Fruit fly (Drosophila melanogaster) whole organism, embryonic: Measurements from ENCODE around the gene CG4020.
A peak's percentile ranks its signal among the peaks of the same experiment; 100 is the strongest.

Experiments
- BEAF-32 ChIP-seq: fragments of 200-800 bp; sonication (Bioruptor generic); optimal IDR thresholded peaks from 3 replicates; lab custom pipeline; 2017; ENCODE audit warnings: missing biosample characterization, missing genetic modification characterization, mild to moderate bottlenecking, moderate library complexity, missing genetic modification reagents
- CG13296 ChIP-seq: fragments of 200-800 bp; sonication (Bioruptor generic); optimal IDR thresholded peaks from 3 replicates; lab custom pipeline; 2018; ENCODE audit warnings: missing biosample characterization, mild to moderate bottlenecking, missing genetic modification characterization
- CG14860 ChIP-seq: fragments of 200-800 bp; sonication (Bioruptor generic); IDR thresholded peaks from 3 replicates; pipeline ENCODE4 v1.3.6; 2022; ENCODE audit warnings: missing biosample characterization, missing genetic modification characterization; ENCODE audit not compliant: partially characterized antibody
- CG1602 ChIP-seq: fragments of 200-800 bp; sonication (Bioruptor generic); optimal IDR thresholded peaks from 3 replicates; lab custom pipeline; 2016; ENCODE audit warnings: missing biosample characterization, missing genetic modification characterization
- CG16813 ChIP-seq: fragments of 200-800 bp; sonication (Bioruptor generic); IDR thresholded peaks from 3 replicates; pipeline ENCODE4 v1.3.6; 2022; ENCODE audit warnings: missing biosample characterization, missing genetic modification characterization; ENCODE audit not compliant: partially characterized antibody
- CG17612 ChIP-seq: fragments of 200-800 bp; sonication (Bioruptor generic); IDR thresholded peaks from 2 replicates; pipeline ENCODE4 v1.3.6; 2022; ENCODE audit warnings: missing biosample characterization, missing genetic modification characterization
- CG17829 ChIP-seq: fragments of 200-800 bp; optimal IDR thresholded peaks from 2 replicates; lab custom pipeline; 2019; ENCODE audit warnings: missing biosample characterization, mild to moderate bottlenecking, missing genetic modification characterization, moderate library complexity
- CG30431 ChIP-seq: fragments of 200-800 bp; sonication (Bioruptor generic); optimal IDR thresholded peaks from 2 replicates; lab custom pipeline; 2017; ENCODE audit warnings: missing biosample characterization, missing genetic modification characterization
- CG33213 ChIP-seq: fragments of 200-800 bp; sonication (Bioruptor generic); optimal IDR thresholded peaks from 3 replicates; lab custom pipeline; 2016; ENCODE audit warnings: missing biosample characterization, missing genetic modification characterization
- CG34422 ChIP-seq: fragments of 200-800 bp; sonication (Bioruptor generic); IDR thresholded peaks from 3 replicates; pipeline ENCODE4 v1.3.6; 2022; ENCODE audit warnings: missing biosample characterization, missing genetic modification characterization
- CG3726 ChIP-seq: fragments of 200-800 bp; sonication (Bioruptor generic); IDR thresholded peaks from 3 replicates; pipeline ENCODE4, ENCODE4 v1.3.6; 2022; ENCODE audit warnings: missing biosample characterization, missing genetic modification characterization
- CG3995 ChIP-seq: fragments of 200-800 bp; sonication (Bioruptor generic); optimal IDR thresholded peaks from 3 replicates; lab custom pipeline; 2016; ENCODE audit warnings: missing biosample characterization, missing genetic modification characterization
- CG42726 ChIP-seq: fragments of 200-800 bp; sonication (Bioruptor generic); IDR thresholded peaks from 2 replicates; pipeline ENCODE4 v1.3.6; 2022; ENCODE audit warnings: missing biosample characterization, missing genetic modification characterization; ENCODE audit not compliant: partially characterized antibody
- CG6254 ChIP-seq: fragments of 200-800 bp; sonication (Bioruptor generic); optimal IDR thresholded peaks from 3 replicates; lab custom pipeline; 2017; ENCODE audit warnings: mild to moderate bottlenecking, missing biosample characterization, missing genetic modification reagents, missing genetic modification characterization
- CG6854 ChIP-seq: fragments of 200-800 bp; sonication (Bioruptor generic); optimal IDR thresholded peaks from 3 replicates; lab custom pipeline; 2017; ENCODE audit warnings: missing biosample characterization, mild to moderate bottlenecking, missing genetic modification characterization
- CG7928 ChIP-seq: fragments of 200-800 bp; sonication (Bioruptor generic); optimal IDR thresholded peaks from 2 replicates; lab custom pipeline; 2017; ENCODE audit warnings: missing biosample characterization, mild to moderate bottlenecking, missing genetic modification characterization
- CG8924 ChIP-seq: fragments of 200-800 bp; optimal IDR thresholded peaks from 3 replicates; lab custom pipeline; 2019; ENCODE audit warnings: missing biosample characterization, mild to moderate bottlenecking, missing genetic modification characterization, moderate library complexity
- Camta ChIP-seq: fragments of 200-800 bp; sonication (Bioruptor generic); optimal IDR thresholded peaks from 2 replicates; lab custom pipeline; 2016; ENCODE audit warnings: missing biosample characterization, missing genetic modification characterization
- CrebB ChIP-seq: fragments of 200-800 bp; sonication (Bioruptor generic); optimal IDR thresholded peaks from 3 replicates; lab custom pipeline; 2018; ENCODE audit warnings: missing biosample characterization, mild to moderate bottlenecking, missing genetic modification characterization
- Dip2 ChIP-seq: fragments of 200-800 bp; sonication (Bioruptor generic); IDR thresholded peaks from 2 replicates; pipeline ENCODE4 v1.3.6; 2022; ENCODE audit warnings: missing biosample characterization, missing genetic modification characterization
- Drgx ChIP-seq: fragments of 200-800 bp; sonication (Bioruptor generic); IDR thresholded peaks from 2 replicates; pipeline ENCODE4 v1.3.6; 2022; ENCODE audit warnings: missing biosample characterization, missing genetic modification characterization
- E2f2 ChIP-seq: fragments of 200-800 bp; sonication (Bioruptor generic); IDR thresholded peaks from 2 replicates; pipeline ENCODE4 v1.3.6; 2022; ENCODE audit warnings: missing biosample characterization, missing genetic modification characterization
- Gug ChIP-seq: fragments of 200-800 bp; sonication (Bioruptor generic); IDR thresholded peaks from 4 replicates; pipeline ENCODE4 v1.3.6; 2022; ENCODE audit warnings: missing biosample characterization, missing genetic modification characterization
- Meics ChIP-seq: fragments of 200-800 bp; sonication (Bioruptor generic); optimal IDR thresholded peaks from 2 replicates; lab custom pipeline; 2017; ENCODE audit warnings: missing biosample characterization, mild to moderate bottlenecking, missing genetic modification characterization
- Nf-YA ChIP-seq: fragments of 200-800 bp; sonication (Bioruptor generic); IDR thresholded peaks from 2 replicates; pipeline ENCODE4 v1.3.6; 2022; ENCODE audit warnings: missing biosample characterization, missing genetic modification characterization
- Oaz ChIP-seq: fragments of 200-800 bp; sonication (Bioruptor generic); IDR thresholded peaks from 2 replicates; pipeline ENCODE4 v1.3.6; 2022; ENCODE audit warnings: missing biosample characterization, missing genetic modification characterization
- Ravus ChIP-seq: fragments of 200-800 bp; sonication (Bioruptor generic); IDR thresholded peaks from 2 replicates; pipeline ENCODE4 v1.3.6; 2022; ENCODE audit warnings: missing biosample characterization, missing genetic modification characterization
- Six4 ChIP-seq: fragments of 200-800 bp; sonication (Bioruptor generic); optimal IDR thresholded peaks from 2 replicates; lab custom pipeline; 2016; ENCODE audit warnings: missing biosample characterization, missing genetic modification characterization
- Sox100B ChIP-seq: fragments of 200-800 bp; sonication (Bioruptor generic); optimal IDR thresholded peaks from 3 replicates; lab custom pipeline; 2018; ENCODE audit warnings: missing biosample characterization, mild to moderate bottlenecking, missing genetic modification characterization
- Sry-δ ChIP-seq: fragments of 200-800 bp; sonication (Bioruptor generic); optimal IDR thresholded peaks from 2 replicates; lab custom pipeline; 2016; ENCODE audit warnings: missing biosample characterization, missing genetic modification characterization
- Tbp ChIP-seq: fragments of >200 bp; optimal IDR thresholded peaks from 2 replicates; lab custom pipeline; 2018; ENCODE audit warnings: missing biosample characterization, missing genetic modification characterization
- chm ChIP-seq: fragments of 200-800 bp; sonication (Bioruptor generic); IDR thresholded peaks from 2 replicates; pipeline ENCODE4 v1.3.6; 2022; ENCODE audit warnings: missing biosample characterization, missing genetic modification characterization
- da ChIP-seq: fragments of 200-800 bp; sonication (Bioruptor generic); optimal IDR thresholded peaks from 2 replicates; lab custom pipeline; 2016; ENCODE audit warnings: missing biosample characterization, missing genetic modification characterization
- dmrt99B ChIP-seq: fragments of 200-800 bp; sonication (Bioruptor generic); optimal IDR thresholded peaks from 2 replicates; lab custom pipeline; 2018; ENCODE audit warnings: missing biosample characterization, mild to moderate bottlenecking, missing genetic modification characterization, moderate library complexity
- dysf ChIP-seq: fragments of 200-800 bp; sonication (Bioruptor generic); IDR thresholded peaks from 3 replicates; pipeline ENCODE4 v1.3.6; 2022; ENCODE audit warnings: missing biosample characterization, missing genetic modification characterization
- grn ChIP-seq: fragments of 200-800 bp; sonication (Bioruptor generic); optimal IDR thresholded peaks from 3 replicates; lab custom pipeline; 2017; ENCODE audit warnings: missing biosample characterization, missing genetic modification characterization
- insv ChIP-seq, 2 experiments: fragments of 200-800 bp; sonication (Bioruptor generic); optimal IDR thresholded peaks; 3 replicates each; lab custom pipeline; 2016 to 2018; ENCODE audit warnings: missing biosample characterization in 2 of 2, missing genetic modification characterization in 2 of 2
- jumu ChIP-seq: fragments of 200-800 bp; sonication (Bioruptor generic); optimal IDR thresholded peaks from 3 replicates; lab custom pipeline; 2016; ENCODE audit warnings: missing biosample characterization, missing genetic modification characterization
- lab ChIP-seq: fragments of 200-800 bp; sonication (Bioruptor generic); optimal IDR thresholded peaks from 3 replicates; lab custom pipeline; 2017; ENCODE audit warnings: missing biosample characterization, missing genetic modification characterization, mild to moderate bottlenecking, moderate library complexity, missing genetic modification reagents
- odd ChIP-seq: fragments of 200-800 bp; sonication (Bioruptor generic); optimal IDR thresholded peaks from 2 replicates; lab custom pipeline; 2017; ENCODE audit warnings: missing biosample characterization, mild to moderate bottlenecking, missing genetic modification characterization
- pan ChIP-seq, 4 experiments: fragments of >200 bp in 3 of 4; fragments of 200-800 bp in 1 of 4; sonication (Bioruptor generic) in 1 of 4; optimal IDR thresholded peaks in 3 of 4; IDR thresholded peaks in 1 of 4; 2 replicates each; pipeline versions ENCODE4 v1.3.6 to Lab custom; 2017 to 2022; ENCODE audit warnings: missing biosample characterization in 2 of 4, missing genetic modification characterization in 2 of 4, mixed read lengths in 1 of 4
- pb ChIP-seq: fragments of 200-800 bp; sonication (Bioruptor generic); optimal IDR thresholded peaks from 3 replicates; lab custom pipeline; 2016; ENCODE audit warnings: missing biosample characterization, missing genetic modification characterization
- row ChIP-seq: fragments of 200-800 bp; sonication (Bioruptor generic); IDR thresholded peaks from 3 replicates; pipeline ENCODE4 v1.3.6; 2022; ENCODE audit warnings: missing biosample characterization, missing genetic modification characterization
- schlank ChIP-seq: fragments of 200-800 bp; sonication (Bioruptor generic); optimal IDR thresholded peaks from 2 replicates; lab custom pipeline; 2018; ENCODE audit warnings: missing biosample characterization, mild to moderate bottlenecking, missing genetic modification characterization
- sens ChIP-seq: fragments of 200-800 bp; sonication (Bioruptor generic); peaks from one replicate; lab custom pipeline; 2016; ENCODE audit warnings: missing biosample characterization, missing genetic modification characterization
- slou ChIP-seq: fragments of 200-800 bp; sonication (Bioruptor generic); optimal IDR thresholded peaks from 3 replicates; lab custom pipeline; 2016; ENCODE audit warnings: missing biosample characterization, missing genetic modification characterization
- ssp ChIP-seq: fragments of 200-800 bp; sonication (Bioruptor generic); IDR thresholded peaks from 2 replicates; pipeline ENCODE4 v1.3.6; 2022; ENCODE audit warnings: missing biosample characterization, missing genetic modification characterization
- tap ChIP-seq: fragments of 200-800 bp; optimal IDR thresholded peaks from 3 replicates; lab custom pipeline; 2019; ENCODE audit warnings: missing biosample characterization, mild to moderate bottlenecking, missing genetic modification characterization, moderate library complexity
- tin ChIP-seq: fragments of 200-800 bp; sonication (Bioruptor generic); optimal IDR thresholded peaks from 3 replicates; lab custom pipeline; 2016; ENCODE audit warnings: missing biosample characterization, missing genetic modification characterization
- tup ChIP-seq: fragments of 200-800 bp; sonication (Bioruptor generic); optimal IDR thresholded peaks from 2 replicates; lab custom pipeline; 2016; ENCODE audit warnings: missing biosample characterization, mild to moderate bottlenecking, missing genetic modification characterization, moderate library complexity
- vvl ChIP-seq: fragments of 200-800 bp; sonication (Bioruptor generic); IDR thresholded peaks from 2 replicates; pipeline ENCODE4 v1.3.6; 2022; ENCODE audit warnings: missing biosample characterization, missing genetic modification characterization
- zen ChIP-seq: fragments of 200-800 bp; sonication (Bioruptor generic); optimal IDR thresholded peaks from 3 replicates; lab custom pipeline; 2018; ENCODE audit warnings: missing biosample characterization, mild to moderate bottlenecking, missing genetic modification characterization, moderate library complexity

CG4020 gene

dm6 chrX:5888933-5889332 is 16.6 kb upstream of the CG4020 start (continued):
- TF ChIP-seq CG17829 = peak; percentile 50
- no peak for TF ChIP-seq Gug (GFP tag; lab: Robert Waterston, UW)
- peak; percentile 36 for TF ChIP-seq CG8924 (tag; lab: Kevin White, UChicago)
- no peak for TF ChIP-seq tup (GFP tag; lab: Kevin White, UChicago)
- TF ChIP-seq schlank = no peak
- TF ChIP-seq CG3995 (GFP tag; lab: Kevin White, UChicago) = no peak
- no peak for TF ChIP-seq Drgx (GFP tag; lab: Robert Waterston, UW)
- TF ChIP-seq Oaz (GFP tag; lab: Robert Waterston, UW) = no peak
- TF ChIP-seq Six4 (GFP tag; lab: Kevin White, UChicago) = peak; percentile 4
- TF ChIP-seq Ravus (GFP tag; lab: Robert Waterston, UW) = no peak
- TF ChIP-seq chm (GFP tag; lab: Robert Waterston, UW) = peak; percentile 61; the same call in 1 of the 2 replicates
- TF ChIP-seq CG33213 (GFP tag; lab: Kevin White, UChicago) = no peak
- no peak for TF ChIP-seq BEAF-32 (GFP tag; lab: Kevin White, UChicago)
- no peak for TF ChIP-seq odd (GFP tag; lab: Kevin White, UChicago)
- TF ChIP-seq CG13296 (GFP tag; lab: Kevin White, UChicago) = no peak
- peak; percentile 0 for TF ChIP-seq grn (GFP tag; lab: Kevin White, UChicago)
- TF ChIP-seq sens (GFP tag; lab: Kevin White, UChicago) = peak; percentile 91
- TF ChIP-seq CG16813 (GFP tag; lab: Robert Waterston, UW) = no peak
- TF ChIP-seq tin (GFP tag; lab: Kevin White, UChicago) = peak; percentile 43
- TF ChIP-seq CG6854 (GFP tag; lab: Kevin White, UChicago) = no peak
- no peak for TF ChIP-seq CG1602 (GFP tag; lab: Kevin White, UChicago)
- no peak for TF ChIP-seq pan (optimal IDR thresholded peaks at IDR 0.05; lab: Kevin White, UChicago)
- no peak for TF ChIP-seq pan (GFP tag; optimal IDR thresholded peaks at IDR 0.05 in 1 of 2, IDR thresholded peaks at IDR 0.05 in 1 of 2)
- no peak for TF ChIP-seq Camta (GFP tag; lab: Kevin White, UChicago)
- TF ChIP-seq CG3726 (GFP tag; lab: Robert Waterston, UW) = no peak
- TF ChIP-seq jumu (GFP tag; lab: Kevin White, UChicago) = peak; percentile 28
- TF ChIP-seq vvl = peak; percentile 53; the same call in 1 of the 2 replicates
- TF ChIP-seq Meics (GFP tag; lab: Kevin White, UChicago) = peak; percentile 10
- no peak for TF ChIP-seq Sox100B (GFP tag; lab: Kevin White, UChicago)
- TF ChIP-seq dmrt99B = peak; percentile 30
- no peak for TF ChIP-seq da
- no peak for TF ChIP-seq CG42726 (GFP tag; lab: Robert Waterston, UW)
- TF ChIP-seq E2f2 = no peak
- no peak for TF ChIP-seq CG30431 (GFP tag; lab: Kevin White, UChicago)
- no peak for TF ChIP-seq Tbp (GFP tag; lab: Kevin White, UChicago)
- no peak for TF ChIP-seq Dip2 (GFP tag; lab: Robert Waterston, UW)
- TF ChIP-seq CG7928 = no peak
- TF ChIP-seq CG6254 (GFP tag; lab: Kevin White, UChicago) = peak; percentile 27
- TF ChIP-seq ssp = no peak
- no peak for TF ChIP-seq tap (tag; lab: Kevin White, UChicago)
- TF ChIP-seq CG14860 = no peak
- TF ChIP-seq lab (GFP tag; lab: Kevin White, UChicago) = peak; percentile 35
- no peak for TF ChIP-seq CG17612 (GFP tag; lab: Robert Waterston, UW)
- 0 out of 3 replicates have a peak, but pooled peaks have one; percentile 42 for TF ChIP-seq CG34422 (GFP tag; lab: Robert Waterston, UW)
- TF ChIP-seq zen (tag; lab: Kevin White, UChicago) = no peak
- TF ChIP-seq CrebB = no peak
- TF ChIP-seq Nf-YA (GFP tag; lab: Robert Waterston, UW) = no peak
- peak; percentile 80 for TF ChIP-seq row (GFP tag; lab: Robert Waterston, UW)
- TF ChIP-seq Sry-δ (GFP tag; lab: Kevin White, UChicago) = no peak
- TF ChIP-seq pb (GFP tag; lab: Kevin White, UChicago) = peak; percentile 13
- TF ChIP-seq dysf = peak; percentile 32; the same call in 2 of the 3 replicates
- no peak for TF ChIP-seq slou (GFP tag; lab: Kevin White, UChicago)
- TF ChIP-seq insv (GFP tag; optimal IDR thresholded peaks at IDR 0.05; lab: Kevin White, UChicago) = no peak
